Worm (Caenorhabditis elegans) whole organism, late embryonic: ENCODE data around the gene clec-250.

Experiments used
- ceh-24 ChIP-seq: sonication (generic microtip); optimal IDR thresholded peaks from 2 replicates; lab custom pipeline; 2016; ENCODE audit warnings: mild to moderate bottlenecking, missing genetic modification characterization, missing compliant biosample characterization
- sox-4 ChIP-seq: sonication (generic microtip); optimal IDR thresholded peaks from 2 replicates; lab custom pipeline; 2017; ENCODE audit warnings: mild to moderate bottlenecking, missing genetic modification characterization, inconsistent platforms, missing compliant biosample characterization

- TF ChIP-seq sox-4 (no peak), ceh-24 (tag; lab: Kevin White, UChicago) (no peak)
These were observed 42.7 kb downstream of the clec-250 start, which contains the start of gene nhr-241 for ce11 chrV:18699326-18699725.
